Worm (Caenorhabditis elegans): Measurements from ENCODE around the gene abu-12.

DNA sequence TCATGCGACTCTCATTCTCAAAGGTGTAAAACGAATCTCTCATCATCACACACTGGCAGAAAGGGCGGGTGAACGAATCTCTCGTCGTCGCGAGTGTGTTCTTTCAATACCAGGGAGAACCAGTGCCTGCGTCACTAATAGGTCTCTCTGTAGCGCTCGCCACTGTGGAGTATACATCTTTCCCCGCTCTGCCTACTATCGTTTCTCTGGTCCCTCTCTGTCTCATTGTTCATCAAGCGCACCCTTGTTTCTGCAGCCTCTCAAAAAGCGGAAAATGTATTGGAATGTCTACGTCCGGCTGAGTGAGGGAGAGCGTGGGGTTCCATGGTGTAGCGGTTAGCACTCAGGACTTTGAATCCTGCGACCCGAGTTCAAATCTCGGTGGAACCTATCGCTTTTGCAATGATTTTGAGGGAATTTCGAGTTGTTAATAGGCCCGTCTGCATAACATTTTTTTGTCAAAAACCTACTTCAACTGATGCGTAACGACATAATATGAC lies 47.3 kb downstream of the abu-12 start:
- TF ChIP-seq flt-1 (GFP tag; IDR thresholded peaks at IDR 0.05) (peak; percentile 96), T22C8.4 (GFP tag; IDR thresholded peaks at IDR 0.05) (peak; percentile 82)

All from whole organism, midembryonic.